Fruit fly (Drosophila melanogaster) whole organism, embryonic: ENCODE results near the gene orion.

Source experiments
- Atf3 ChIP-seq: fragments of 200-800 bp; sonication (Bioruptor generic); optimal IDR thresholded peaks from 3 replicates; lab custom pipeline; 2016; ENCODE audit warnings: missing biosample characterization, missing genetic modification characterization
- C15 ChIP-seq: fragments of 200-800 bp; sonication (Bioruptor generic); IDR thresholded peaks from 3 replicates; pipeline ENCODE4 v1.3.6; 2022; ENCODE audit warnings: missing biosample characterization, missing genetic modification characterization
- CG10366 ChIP-seq: fragments of 200-800 bp; sonication (Bioruptor generic); IDR thresholded peaks from 2 replicates; pipeline ENCODE4 v1.3.6; 2022; ENCODE audit warnings: missing biosample characterization, missing genetic modification characterization
- CG10543 ChIP-seq: fragments of 200-800 bp; sonication (Bioruptor generic); optimal IDR thresholded peaks from 3 replicates; lab custom pipeline; 2017; ENCODE audit warnings: missing biosample characterization, mild to moderate bottlenecking, missing genetic modification characterization, moderate library complexity
- CG11456 ChIP-seq: fragments of 200-800 bp; sonication (Bioruptor generic); IDR thresholded peaks from 3 replicates; pipeline ENCODE4 v1.3.6; 2022; ENCODE audit warnings: missing biosample characterization, missing genetic modification characterization
- CG11504 ChIP-seq: fragments of 200-800 bp; sonication (Bioruptor generic); optimal IDR thresholded peaks from 3 replicates; lab custom pipeline; 2019; ENCODE audit warnings: missing biosample characterization, mild to moderate bottlenecking, missing genetic modification characterization, moderate library complexity
- CG1647 ChIP-seq: fragments of 200-800 bp; sonication (Bioruptor generic); optimal IDR thresholded peaks from 3 replicates; lab custom pipeline; 2016; ENCODE audit warnings: missing biosample characterization, missing genetic modification characterization
- CG16813 ChIP-seq: fragments of 200-800 bp; sonication (Bioruptor generic); IDR thresholded peaks from 3 replicates; pipeline ENCODE4 v1.3.6; 2022; ENCODE audit warnings: missing biosample characterization, missing genetic modification characterization; ENCODE audit not compliant: partially characterized antibody
- CG17328 ChIP-seq: fragments of 200-800 bp; sonication (Bioruptor generic); IDR thresholded peaks from 2 replicates; pipeline ENCODE4 v1.3.6; 2022; ENCODE audit warnings: missing biosample characterization, missing genetic modification characterization
- CG17385 ChIP-seq: fragments of 200-800 bp; sonication (Bioruptor generic); optimal IDR thresholded peaks from 3 replicates; lab custom pipeline; 2018; ENCODE audit warnings: missing biosample characterization, mild to moderate bottlenecking, missing genetic modification characterization
- CG17568 ChIP-seq: fragments of 200-800 bp; sonication (Bioruptor generic); optimal IDR thresholded peaks from 2 replicates; lab custom pipeline; 2018; ENCODE audit warnings: missing biosample characterization, mild to moderate bottlenecking, missing genetic modification characterization, moderate library complexity
- CG17912 ChIP-seq: fragments of 200-800 bp; sonication (Bioruptor generic); optimal IDR thresholded peaks from 2 replicates; lab custom pipeline; 2018; ENCODE audit warnings: missing biosample characterization, mild to moderate bottlenecking, missing genetic modification characterization
- CG31388 ChIP-seq: fragments of 200-800 bp; sonication (Bioruptor generic); optimal IDR thresholded peaks from 2 replicates; lab custom pipeline; 2016; ENCODE audit warnings: missing biosample characterization, missing genetic modification characterization
- CG32532 ChIP-seq: fragments of 200-800 bp; sonication (Bioruptor generic); IDR thresholded peaks from 2 replicates; pipeline ENCODE4 v1.3.6; 2022; ENCODE audit warnings: missing biosample characterization, missing genetic modification characterization
- CG4282 ChIP-seq: fragments of 200-800 bp; sonication (Bioruptor generic); optimal IDR thresholded peaks from 2 replicates; lab custom pipeline; 2016; ENCODE audit warnings: missing biosample characterization, missing genetic modification characterization
- CG43689 ChIP-seq: fragments of 200-800 bp; sonication (Bioruptor generic); IDR thresholded peaks from 2 replicates; pipeline ENCODE4 v1.3.6; 2022; ENCODE audit warnings: missing biosample characterization, missing genetic modification characterization
- CG4730 ChIP-seq: fragments of 200-800 bp; sonication (Bioruptor generic); IDR thresholded peaks from 2 replicates; pipeline ENCODE4 v1.3.6; 2022; ENCODE audit warnings: missing biosample characterization, missing genetic modification characterization
- CG4820 ChIP-seq: fragments of 200-800 bp; sonication (Bioruptor generic); optimal IDR thresholded peaks from 3 replicates; lab custom pipeline; 2016; ENCODE audit warnings: missing biosample characterization, missing genetic modification characterization
- CG4854 ChIP-seq: fragments of 200-800 bp; sonication (Bioruptor generic); optimal IDR thresholded peaks from 2 replicates; lab custom pipeline; 2016; ENCODE audit warnings: missing biosample characterization, missing genetic modification characterization, inconsistent platforms
- CG5245 ChIP-seq: fragments of 200-800 bp; sonication (Bioruptor generic); optimal IDR thresholded peaks from 3 replicates; lab custom pipeline; 2016; ENCODE audit warnings: missing biosample characterization, missing genetic modification characterization
- CG9437 ChIP-seq: fragments of 200-800 bp; sonication (Bioruptor generic); optimal IDR thresholded peaks from 2 replicates; lab custom pipeline; 2018; ENCODE audit warnings: missing biosample characterization, mild to moderate bottlenecking, missing genetic modification characterization
- H2.0 ChIP-seq: fragments of 200-800 bp; sonication (Bioruptor generic); IDR thresholded peaks from 2 replicates; pipeline ENCODE4 v1.3.6; 2022; ENCODE audit warnings: missing biosample characterization, missing genetic modification characterization
- HLH4C ChIP-seq: fragments of 200-800 bp; sonication (Bioruptor generic); IDR thresholded peaks from 3 replicates; pipeline ENCODE4 v1.3.6; 2022; ENCODE audit warnings: missing biosample characterization, missing genetic modification characterization; ENCODE audit not compliant: partially characterized antibody
- Hand ChIP-seq: fragments of 200-800 bp; sonication (Bioruptor generic); optimal IDR thresholded peaks from 2 replicates; lab custom pipeline; 2017; ENCODE audit warnings: mild to moderate bottlenecking, missing biosample characterization, missing genetic modification reagents, missing genetic modification characterization
- MTF-1 ChIP-seq: fragments of 200-800 bp; sonication (Bioruptor generic); optimal IDR thresholded peaks from 2 replicates; lab custom pipeline; 2018; ENCODE audit warnings: missing biosample characterization, mild to moderate bottlenecking, missing genetic modification characterization, borderline replicate concordance
- Mrtf ChIP-seq: fragments of 200-800 bp; sonication (Bioruptor generic); IDR thresholded peaks from 3 replicates; pipeline ENCODE4 v1.3.6; 2022; ENCODE audit warnings: missing biosample characterization, missing genetic modification characterization
- Opbp ChIP-seq: fragments of 200-800 bp; sonication (Bioruptor generic); IDR thresholded peaks from 3 replicates; pipeline ENCODE4 v1.3.6; 2022; ENCODE audit warnings: missing biosample characterization, missing genetic modification characterization; ENCODE audit not compliant: partially characterized antibody
- Ptx1 ChIP-seq: fragments of 200-800 bp; sonication (Bioruptor generic); IDR thresholded peaks from 2 replicates; pipeline ENCODE4 v1.3.6; 2022; ENCODE audit warnings: missing biosample characterization, missing genetic modification characterization
- Trl ChIP-seq, 3 experiments: fragments of >200 bp in 2 of 3; fragments of 200-800 bp in 1 of 3; sonication (Bioruptor generic) in 1 of 3; optimal IDR thresholded peaks; 2 replicates in 1 of 3; 3 replicates in 2 of 3; lab custom pipeline; 2016 to 2017; ENCODE audit warnings: missing biosample characterization in 1 of 3, missing genetic modification characterization in 1 of 3
- bab2 ChIP-seq: fragments of 200-800 bp; sonication (Bioruptor generic); optimal IDR thresholded peaks from 2 replicates; lab custom pipeline; 2016; ENCODE audit warnings: missing biosample characterization, missing genetic modification characterization
- bigmax ChIP-seq: fragments of 200-800 bp; sonication (Bioruptor generic); optimal IDR thresholded peaks from 2 replicates; lab custom pipeline; 2018; ENCODE audit warnings: missing biosample characterization, mild to moderate bottlenecking, missing genetic modification characterization
- btn ChIP-seq: fragments of 200-800 bp; sonication (Bioruptor generic); optimal IDR thresholded peaks from 2 replicates; lab custom pipeline; 2016; ENCODE audit warnings: missing biosample characterization, missing genetic modification characterization
- dm ChIP-seq: fragments of 200-800 bp; sonication (Bioruptor generic); optimal IDR thresholded peaks from 3 replicates; lab custom pipeline; 2016; ENCODE audit warnings: missing biosample characterization, missing genetic modification characterization
- ewg ChIP-seq: fragments of 200-800 bp; sonication (Bioruptor generic); optimal IDR thresholded peaks from 3 replicates; lab custom pipeline; 2017; ENCODE audit warnings: mild to moderate bottlenecking, missing biosample characterization, missing genetic modification reagents, missing genetic modification characterization
- gro ChIP-seq: fragments of 200-800 bp; sonication (Bioruptor generic); optimal IDR thresholded peaks from 2 replicates; lab custom pipeline; 2016; ENCODE audit warnings: missing biosample characterization, missing genetic modification characterization
- hkb ChIP-seq, 2 experiments: fragments of 200-800 bp in 1 of 2; fragments of >200 bp in 1 of 2; sonication (Bioruptor generic) in 1 of 2; IDR thresholded peaks in 1 of 2; optimal IDR thresholded peaks in 1 of 2; 2 replicates each; pipeline versions ENCODE4 v1.3.6 to Lab custom; 2017 to 2022; ENCODE audit warnings: missing biosample characterization in 1 of 2, missing genetic modification characterization in 1 of 2
- lmd ChIP-seq: fragments of 200-800 bp; sonication (Bioruptor generic); IDR thresholded peaks from 2 replicates; pipeline ENCODE4 v1.3.6; 2022; ENCODE audit warnings: missing biosample characterization, missing genetic modification characterization
- nerfin-1 ChIP-seq: fragments of 200-800 bp; sonication (Bioruptor generic); optimal IDR thresholded peaks from 3 replicates; lab custom pipeline; 2019; ENCODE audit warnings: missing biosample characterization, mild to moderate bottlenecking, missing genetic modification characterization, moderate library complexity
- onecut ChIP-seq: fragments of 200-800 bp; sonication (Bioruptor generic); IDR thresholded peaks from 2 replicates; pipeline ENCODE4 v1.3.6; 2022; ENCODE audit warnings: missing biosample characterization, missing genetic modification characterization
- org-1 ChIP-seq: fragments of 200-800 bp; sonication (Bioruptor generic); optimal IDR thresholded peaks from 2 replicates; lab custom pipeline; 2017; ENCODE audit warnings: missing biosample characterization, missing genetic modification characterization
- pros ChIP-seq: fragments of 200-800 bp; sonication (Bioruptor generic); optimal IDR thresholded peaks from 3 replicates; lab custom pipeline; 2019; ENCODE audit warnings: missing biosample characterization, mild to moderate bottlenecking, missing genetic modification characterization, moderate library complexity
- pum ChIP-seq: fragments of 200-800 bp; sonication (Bioruptor generic); optimal IDR thresholded peaks from 2 replicates; lab custom pipeline; 2016; ENCODE audit warnings: missing biosample characterization, missing genetic modification characterization
- pzg ChIP-seq: fragments of 200-800 bp; sonication (Bioruptor generic); optimal IDR thresholded peaks from 3 replicates; lab custom pipeline; 2018; ENCODE audit warnings: missing biosample characterization, mild to moderate bottlenecking, missing genetic modification characterization, moderate library complexity
- sima ChIP-seq: fragments of 200-800 bp; sonication (Bioruptor generic); optimal IDR thresholded peaks from 2 replicates; lab custom pipeline; 2016; ENCODE audit warnings: missing biosample characterization, missing genetic modification characterization
- slbo ChIP-seq: fragments of 200-800 bp; sonication (Bioruptor generic); IDR thresholded peaks from 2 replicates; pipeline ENCODE4 v1.3.6; 2022; ENCODE audit warnings: missing biosample characterization, missing genetic modification characterization
- sob ChIP-seq: fragments of 200-800 bp; sonication (Bioruptor generic); IDR thresholded peaks from 2 replicates; pipeline ENCODE4 v1.3.6; 2022; ENCODE audit warnings: missing biosample characterization, missing genetic modification characterization
- stwl ChIP-seq: fragments of 200-800 bp; sonication (Bioruptor generic); optimal IDR thresholded peaks from 3 replicates; lab custom pipeline; 2018; ENCODE audit warnings: missing biosample characterization, mild to moderate bottlenecking, missing genetic modification characterization, moderate library complexity
- tgo ChIP-seq: fragments of 200-800 bp; sonication (Bioruptor generic); IDR thresholded peaks from 3 replicates; pipeline ENCODE4 v1.3.6; 2022; ENCODE audit warnings: missing biosample characterization, missing genetic modification characterization
- tx ChIP-seq: fragments of 200-800 bp; sonication (Bioruptor generic); optimal IDR thresholded peaks from 2 replicates; lab custom pipeline; 2016; ENCODE audit warnings: missing biosample characterization, missing genetic modification characterization
- wdn ChIP-seq: fragments of 200-800 bp; sonication (Bioruptor generic); IDR thresholded peaks from 2 replicates; pipeline ENCODE4 v1.3.6; 2022; ENCODE audit warnings: missing biosample characterization, missing genetic modification characterization

The orion gene

dm6 chrX:7972363-7972942 is 25.7 kb upstream of the orion start (continued):
- TF ChIP-seq pros (GFP tag; lab: Kevin White, UChicago) (peak; percentile 60), CG4282 (no peak), CG17912 (GFP tag; lab: Kevin White, UChicago) (no peak), sob (GFP tag; lab: Robert Waterston, UW) (peak; percentile 88), H2.0 (GFP tag; lab: Robert Waterston, UW) (peak; percentile 90), tgo (GFP tag; lab: Robert Waterston, UW) (peak; percentile 87), CG31388 (GFP tag; lab: Kevin White, UChicago) (peak; percentile 9), btn (GFP tag; lab: Kevin White, UChicago) (peak; percentile 37), C15 (GFP tag; lab: Robert Waterston, UW) (peak; percentile 69; the same call in 2 of the 3 replicates), MTF-1 (GFP tag; lab: Kevin White, UChicago) (peak; percentile 83), CG11456 (GFP tag; lab: Robert Waterston, UW) (peak; percentile 88), CG9437 (GFP tag; lab: Kevin White, UChicago) (peak; percentile 75), HLH4C (no peak), CG16813 (GFP tag; lab: Robert Waterston, UW) (no peak), hkb (optimal IDR thresholded peaks at IDR 0.05; lab: Kevin White, UChicago) (no peak), hkb (GFP tag; IDR thresholded peaks at IDR 0.05; lab: Robert Waterston, UW) (peak; percentile 92), Atf3 (GFP tag; lab: Kevin White, UChicago) (peak; percentile 64), CG17385 (GFP tag; lab: Kevin White, UChicago) (peak; percentile 84), CG10543 (GFP tag; lab: Kevin White, UChicago) (peak; percentile 33), lmd (peak; percentile 91), bigmax (no peak), CG17568 (GFP tag; lab: Kevin White, UChicago) (peak; percentile 83), pzg (GFP tag; lab: Kevin White, UChicago) (no peak), CG1647 (peak; percentile 56), wdn (GFP tag; lab: Robert Waterston, UW) (peak; percentile 79), CG4730 (GFP tag; lab: Robert Waterston, UW) (peak; percentile 83), CG43689 (peak; percentile 82), CG4854 (GFP tag; lab: Kevin White, UChicago) (peak; percentile 52), bab2 (peak; percentile 76), Mrtf (GFP tag; lab: Robert Waterston, UW) (peak; percentile 88), dm (peak; percentile 15), Hand (GFP tag; lab: Kevin White, UChicago) (peak; percentile 60), Ptx1 (GFP tag; lab: Robert Waterston, UW) (peak; percentile 89), stwl (tag; lab: Kevin White, UChicago) (peak; percentile 21), CG10366 (GFP tag; lab: Robert Waterston, UW) (peak; percentile 86), Opbp (no peak), sima (GFP tag; lab: Kevin White, UChicago) (peak; percentile 13), slbo (GFP tag; lab: Robert Waterston, UW) (peak; percentile 80), CG5245 (GFP tag; lab: Kevin White, UChicago) (peak; percentile 90), CG17328 (GFP tag; lab: Robert Waterston, UW) (peak; percentile 91), CG11504 (tag; lab: Kevin White, UChicago) (peak; percentile 92), onecut (GFP tag; lab: Robert Waterston, UW) (peak; percentile 87), gro (GFP tag; lab: Kevin White, UChicago) (peak; percentile 47), tx (GFP tag; lab: Kevin White, UChicago) (peak; percentile 5), org-1 (GFP tag; lab: Kevin White, UChicago) (peak; percentile 85), CG32532 (GFP tag; lab: Robert Waterston, UW) (peak; percentile 76), pum (GFP tag; lab: Kevin White, UChicago) (peak; percentile 59), nerfin-1 (tag; lab: Kevin White, UChicago) (peak; percentile 83), ewg (GFP tag; lab: Kevin White, UChicago) (peak; percentile 87), Trl (optimal IDR thresholded peaks at IDR 0.05; lab: Kevin White, UChicago) (no peak), Trl (GFP tag; optimal IDR thresholded peaks at IDR 0.05; lab: Kevin White, UChicago) (peak; percentile 56), CG4820 (GFP tag; lab: Kevin White, UChicago) (peak; percentile 87)
